Worm (Caenorhabditis elegans) whole organism, late embryonic: ENCODE measurements around the gene rpoa-12.

Source experiments
- F13H6.1 ChIP-seq: sonication (generic microtip); optimal IDR thresholded peaks from 2 replicates; lab custom pipeline; 2016; ENCODE audit warnings: missing genetic modification characterization, missing compliant biosample characterization
- Y22D7AL.16 ChIP-seq: sonication (generic microtip); optimal IDR thresholded peaks from 2 replicates; lab custom pipeline; 2016; ENCODE audit warnings: missing genetic modification characterization, missing compliant biosample characterization
- ama-1 ChIP-seq: fragments of 150-350 bp; optimal IDR thresholded peaks from 2 replicates; lab custom pipeline; 2014
- ceh-14 ChIP-seq: sonication (generic microtip); optimal IDR thresholded peaks from 2 replicates; lab custom pipeline; 2016; ENCODE audit warnings: missing genotype, missing genetic modification characterization, missing compliant biosample characterization
- ceh-2 ChIP-seq: sonication (generic microtip); optimal IDR thresholded peaks from 2 replicates; lab custom pipeline; 2016; ENCODE audit warnings: missing genotype, missing genetic modification characterization, missing compliant biosample characterization
- ceh-22 ChIP-seq: sonication (generic microtip); optimal IDR thresholded peaks from 2 replicates; lab custom pipeline; 2017; ENCODE audit warnings: missing biosample characterization, missing genetic modification characterization
- ceh-24 ChIP-seq: sonication (generic microtip); optimal IDR thresholded peaks from 2 replicates; lab custom pipeline; 2016; ENCODE audit warnings: mild to moderate bottlenecking, missing genetic modification characterization, missing compliant biosample characterization
- ceh-6 ChIP-seq: fragments of 200-800 bp; sonication (Bioruptor generic); optimal IDR thresholded peaks from 2 replicates; lab custom pipeline; 2018; ENCODE audit warnings: mild to moderate bottlenecking, missing genetic modification characterization, missing compliant biosample characterization
- che-1 ChIP-seq: sonication (generic microtip); optimal IDR thresholded peaks from 2 replicates; lab custom pipeline; 2016; ENCODE audit warnings: mild to moderate bottlenecking, missing genetic modification characterization, missing compliant biosample characterization
- dmd-4 ChIP-seq: sonication (generic microtip); optimal IDR thresholded peaks from 2 replicates; lab custom pipeline; 2016; ENCODE audit warnings: borderline replicate concordance, missing genetic modification characterization, missing compliant biosample characterization
- elt-4 ChIP-seq: sonication (generic microtip); optimal IDR thresholded peaks from 2 replicates; lab custom pipeline; 2016; ENCODE audit warnings: missing genetic modification characterization, missing compliant biosample characterization
- gmeb-2 ChIP-seq: sonication (generic microtip); optimal IDR thresholded peaks from 2 replicates; lab custom pipeline; 2016; ENCODE audit warnings: missing genetic modification characterization, inconsistent platforms, missing compliant biosample characterization
- hlh-13 ChIP-seq: fragments of 200-800 bp; sonication (Bioruptor generic); optimal IDR thresholded peaks from 2 replicates; lab custom pipeline; 2018; ENCODE audit warnings: mild to moderate bottlenecking, missing genetic modification characterization, missing compliant biosample characterization
- hlh-30 ChIP-seq: sonication (generic microtip); optimal IDR thresholded peaks from 2 replicates; lab custom pipeline; 2017; ENCODE audit warnings: antibody characterized with exemption, missing genetic modification characterization, missing compliant biosample characterization; ENCODE audit not compliant: insufficient read depth
- hlh-6 ChIP-seq: sonication (generic microtip); optimal IDR thresholded peaks from 2 replicates; lab custom pipeline; 2016; ENCODE audit warnings: missing genotype, missing genetic modification characterization, missing compliant biosample characterization
- mec-3 ChIP-seq: sonication (generic microtip); optimal IDR thresholded peaks from 2 replicates; lab custom pipeline; 2016; ENCODE audit warnings: borderline replicate concordance, missing genetic modification characterization, missing compliant biosample characterization
- nfya-1 ChIP-seq: sonication (generic microtip); optimal IDR thresholded peaks from 2 replicates; lab custom pipeline; 2017; ENCODE audit warnings: missing genetic modification characterization, mild to moderate bottlenecking, missing compliant biosample characterization, antibody characterized with exemption, moderate library complexity
- nhr-232 ChIP-seq: sonication (generic microtip); optimal IDR thresholded peaks from 2 replicates; lab custom pipeline; 2016; ENCODE audit warnings: missing genetic modification characterization, missing compliant biosample characterization
- npax-4 ChIP-seq: sonication (generic microtip); optimal IDR thresholded peaks from 2 replicates; lab custom pipeline; 2016; ENCODE audit warnings: missing genetic modification characterization, missing compliant biosample characterization
- pat-9 ChIP-seq: fragments of 200-800 bp; sonication (Bioruptor generic); optimal IDR thresholded peaks from 2 replicates; lab custom pipeline; 2018; ENCODE audit warnings: mild to moderate bottlenecking, missing genetic modification characterization, moderate library complexity, missing compliant biosample characterization
- pax-1 ChIP-seq: fragments of 150-350 bp; optimal IDR thresholded peaks from 2 replicates; lab custom pipeline; 2014; ENCODE audit warnings: missing biosample characterization, missing genetic modification characterization
- pha-4 ChIP-seq: fragments of 150-350 bp; optimal IDR thresholded peaks from 2 replicates; lab custom pipeline; 2018; ENCODE audit warnings: missing biosample characterization, missing genetic modification reagents, missing genetic modification characterization
- pqm-1 ChIP-seq: sonication (generic microtip); optimal IDR thresholded peaks from 2 replicates; lab custom pipeline; 2016; ENCODE audit warnings: missing genetic modification characterization, missing compliant biosample characterization
- ref-2 ChIP-seq: sonication (generic microtip); optimal IDR thresholded peaks from 2 replicates; lab custom pipeline; 2016; ENCODE audit warnings: missing genetic modification characterization, missing compliant biosample characterization
- rnt-1 ChIP-seq: sonication (generic microtip); optimal IDR thresholded peaks from 2 replicates; lab custom pipeline; 2016; ENCODE audit warnings: missing genetic modification characterization, missing compliant biosample characterization
- sox-2 ChIP-seq: fragments of 200-800 bp; sonication (Bioruptor generic); IDR thresholded peaks from 2 replicates; pipeline ENCODE4 v1.3.6; 2022; ENCODE audit warnings: missing genetic modification reagents, missing genetic modification characterization, missing compliant biosample characterization
- sox-4 ChIP-seq: sonication (generic microtip); optimal IDR thresholded peaks from 2 replicates; lab custom pipeline; 2017; ENCODE audit warnings: mild to moderate bottlenecking, missing genetic modification characterization, inconsistent platforms, missing compliant biosample characterization
- syd-9 ChIP-seq: sonication (generic microtip); optimal IDR thresholded peaks from 2 replicates; lab custom pipeline; 2016; ENCODE audit warnings: mild to moderate bottlenecking, missing genetic modification characterization, moderate library complexity, missing compliant biosample characterization
- tbx-2 ChIP-seq: sonication (generic microtip); optimal IDR thresholded peaks from 2 replicates; lab custom pipeline; 2016; ENCODE audit warnings: missing genetic modification characterization, missing compliant biosample characterization
- tbx-7 ChIP-seq: sonication (generic microtip); optimal IDR thresholded peaks from 2 replicates; lab custom pipeline; 2016; ENCODE audit warnings: missing genotype, missing genetic modification characterization, missing compliant biosample characterization
- ttx-3 ChIP-seq: sonication (generic microtip); optimal IDR thresholded peaks from 2 replicates; lab custom pipeline; 2016; ENCODE audit warnings: missing genetic modification reagents, missing genetic modification characterization, missing compliant biosample characterization
- unc-3 ChIP-seq, 2 experiments: fragments of 200-800 bp in 1 of 2; sonication (Bioruptor generic) in 1 of 2; sonication (generic microtip) in 1 of 2; conservative IDR thresholded peaks in 1 of 2; optimal IDR thresholded peaks in 1 of 2; 2 replicates each; pipeline versions ENCODE4 v1.3.6 to Lab custom; 2016 to 2022; ENCODE audit warnings: missing compliant biosample characterization in 2 of 2, missing genetic modification characterization in 2 of 2, missing genetic modification reagents in 1 of 2

Gene rpoa-12

ce11 chrV:14438099-14438739, 15.1 kb upstream of the rpoa-12 start:
- TF ChIP-seq elt-4 (tag; lab: Kevin White, UChicago) (no peak), dmd-4 (tag; lab: Kevin White, UChicago) (no peak), hlh-13 (GFP tag; lab: Kevin White, UChicago) (no peak), pha-4 (tag; lab: Kevin White, UChicago) (no peak), che-1 (tag; lab: Kevin White, UChicago) (no peak), mec-3 (no peak), nfya-1 (no peak), tbx-2 (tag; lab: Kevin White, UChicago) (no peak)
- TF ChIP-seq, all 69 proteins: peak for 0

DNA sequence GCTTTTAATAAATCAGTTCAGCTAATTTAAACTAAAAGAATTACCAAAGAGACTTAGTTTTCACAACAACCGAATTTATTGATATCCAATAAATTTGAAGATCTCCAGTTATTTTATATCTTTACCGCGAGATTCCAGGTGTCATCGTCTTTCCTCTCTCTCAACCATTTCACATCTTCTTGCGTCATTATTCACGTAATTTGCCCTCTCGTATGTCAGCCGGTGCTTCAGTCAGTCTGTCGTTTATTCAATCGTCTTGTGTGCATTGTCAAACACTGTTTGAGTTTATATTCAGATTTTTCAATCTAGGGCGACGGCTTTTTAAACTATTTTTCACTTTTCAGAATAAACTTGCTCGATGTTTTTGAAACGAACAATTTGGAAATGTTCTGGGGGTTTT, 14.3 kb upstream of the rpoa-12 start:
- TF ChIP-seq ref-2 (tag; lab: Kevin White, UChicago) (no peak), pha-4 (tag; lab: Kevin White, UChicago) (no peak), ceh-6 (GFP tag; lab: Kevin White, UChicago) (no peak), npax-4 (tag; lab: Kevin White, UChicago) (no peak), nhr-232 (no peak), pqm-1 (tag; lab: Kevin White, UChicago) (no peak), pax-1 (tag; lab: Kevin White, UChicago) (no peak), tbx-7 (tag; lab: Kevin White, UChicago) (no peak), elt-4 (tag; lab: Kevin White, UChicago) (no peak), ceh-14 (no peak), ttx-3 (no peak), hlh-6 (tag; lab: Kevin White, UChicago) (no peak), unc-3 (GFP tag; conservative IDR thresholded peaks at IDR 0.05; lab: Robert Waterston, UW) (no peak), unc-3 (tag; optimal IDR thresholded peaks at IDR 0.05; lab: Kevin White, UChicago) (no peak), ceh-24 (no peak), syd-9 (tag; lab: Kevin White, UChicago) (no peak), ceh-2 (tag; lab: Kevin White, UChicago) (no peak), sox-2 (no peak), sox-4 (tag; lab: Kevin White, UChicago) (no peak)

DNA sequence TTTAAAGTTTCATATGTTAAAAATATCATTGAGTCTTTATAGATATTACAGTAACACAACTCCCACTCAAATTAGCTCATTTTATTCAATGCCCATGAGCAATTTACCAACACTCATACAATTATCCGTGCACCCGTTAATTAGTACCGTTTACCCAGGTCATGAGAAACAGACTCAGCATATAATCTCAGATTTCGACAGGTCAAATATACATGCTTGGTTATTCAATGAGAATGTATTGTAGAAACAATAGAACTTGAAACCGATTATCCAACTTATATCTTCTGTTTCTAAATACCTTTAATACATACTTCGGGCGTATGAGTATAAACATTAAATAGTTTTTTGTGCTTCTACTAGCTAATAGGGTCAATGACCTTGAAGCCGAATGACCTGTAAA, 13.1 kb upstream of the rpoa-12 start:
- TF ChIP-seq pha-4 (tag; lab: Kevin White, UChicago) = no peak
- no peak for TF ChIP-seq ref-2 (tag; lab: Kevin White, UChicago)
- TF ChIP-seq rnt-1 (tag; lab: Kevin White, UChicago) = no peak
- TF ChIP-seq, all 69 proteins: peak for 0

ce11 chrV:14433584-14433983, 10.5 kb upstream of the rpoa-12 start:
- TF ChIP-seq hlh-30 (tag; lab: Kevin White, UChicago) = no peak
- TF ChIP-seq ama-1 (lab: Kevin White, UChicago) = no peak
- TF ChIP-seq Y22D7AL.16 = no peak
- no peak for TF ChIP-seq gmeb-2 (tag; lab: Kevin White, UChicago)
- TF ChIP-seq pat-9 (tag; lab: Kevin White, UChicago) = no peak
- TF ChIP-seq mec-3 = no peak
- no peak for TF ChIP-seq npax-4 (tag; lab: Kevin White, UChicago)
- no peak for TF ChIP-seq ceh-2 (tag; lab: Kevin White, UChicago)

ce11 chrV:14432259-14432658, 9.2 kb upstream of the rpoa-12 start, which contains the start of gene egl-1:
Gene egl-1, minus strand, starts transcription at chrV:14432359.
- TF ChIP-seq ceh-22 (tag; lab: Kevin White, UChicago) = no peak
- TF ChIP-seq ref-2 (tag; lab: Kevin White, UChicago) = peak; percentile 17

ce11 chrV:14428865-14429264, 5.8 kb upstream of the rpoa-12 start, which contains the start of gene F23B12.1:
Gene F23B12.1, plus strand, starts transcription at chrV:14429165.
- no peak for TF ChIP-seq F13H6.1
